Worm (Caenorhabditis elegans): ENCODE results near the gene ZK897.10.

- TF ChIP-seq aly-1 (tag; optimal IDR thresholded peaks at IDR 0.05), result no peak
- TF ChIP-seq ama-1 (optimal IDR thresholded peaks at IDR 0.05), result no peak
- TF ChIP-seq tbx-37 (GFP tag; conservative IDR thresholded peaks at IDR 0.05), result no peak
- no peak for TF ChIP-seq pes-1 (GFP tag; IDR thresholded peaks at IDR 0.05)
- no peak for TF ChIP-seq flt-1 (GFP tag; IDR thresholded peaks at IDR 0.05)
- TF ChIP-seq ets-7 (tag; optimal IDR thresholded peaks at IDR 0.05), result no peak
- no peak for TF ChIP-seq tra-4 (tag; optimal IDR thresholded peaks at IDR 0.05)
These were observed 15.8 kb downstream of the ZK897.10 start for ce11 chrIV:12780980-12781379.

Data from whole organism, early embryonic.